Fruit fly (Drosophila melanogaster): Measurements from ENCODE around the gene CG44098.

CG44098 gene

DNA sequence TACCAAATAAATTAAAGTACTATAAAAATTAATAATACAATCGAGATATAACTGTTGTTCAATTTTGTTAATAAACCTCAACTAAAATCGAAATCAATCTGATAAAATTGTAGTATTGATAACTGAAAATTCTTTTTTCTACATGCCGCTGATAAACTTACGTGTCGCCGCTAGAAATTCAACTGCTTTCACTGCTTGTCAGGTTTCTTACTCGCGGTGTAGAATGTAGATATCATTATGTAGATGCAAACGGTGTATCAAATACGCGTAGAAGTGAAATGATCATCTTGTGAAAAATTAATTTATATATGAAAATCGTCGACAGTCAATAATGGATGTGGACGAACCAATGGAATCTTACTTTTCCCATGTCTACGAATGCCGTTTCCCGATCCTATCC is 67.8 kb downstream of the CG44098 start (continued):
- TF ChIP-seq gem (tag; optimal IDR thresholded peaks at IDR 0.05) (no peak), Neu2 (GFP tag; optimal IDR thresholded peaks at IDR 0.05; ENCODE audit: borderline replicate concordance) (no peak), CG11085 (GFP tag; IDR thresholded peaks at IDR 0.05) (peak; percentile 18; the same call in 1 of the 2 replicates), CG2199 (GFP tag; IDR thresholded peaks at IDR 0.05) (peak; percentile 98), CG8359 (GFP tag; optimal IDR thresholded peaks at IDR 0.05; ENCODE audit: borderline replicate concordance) (no peak), jigr1 (GFP tag; IDR thresholded peaks at IDR 0.05) (no peak), klu (GFP tag; IDR thresholded peaks at IDR 0.05) (no peak), BtbVII (GFP tag; optimal IDR thresholded peaks at IDR 0.05) (no peak), CG6791 (GFP tag; IDR thresholded peaks at IDR 0.05; ENCODE audit: partially characterized antibody) (peak; percentile 70; the same call in 2 of the 3 replicates), CG6854 (GFP tag; optimal IDR thresholded peaks at IDR 0.05) (no peak), rib (GFP tag; IDR thresholded peaks at IDR 0.05) (no peak), CG12236 (GFP tag; optimal IDR thresholded peaks at IDR 0.05) (no peak), CG16815 (GFP tag; optimal IDR thresholded peaks at IDR 0.05) (no peak), H15 (GFP tag; IDR thresholded peaks at IDR 0.05) (no peak), CG42726 (GFP tag; IDR thresholded peaks at IDR 0.05; ENCODE audit: partially characterized antibody) (peak; percentile 79), CG13123 (GFP tag; optimal IDR thresholded peaks at IDR 0.05) (no peak), Bgb (GFP tag; IDR thresholded peaks at IDR 0.05; ENCODE audit: partially characterized antibody) (peak; percentile 77), inv (GFP tag; IDR thresholded peaks at IDR 0.05; ENCODE audit: partially characterized antibody) (0 out of 2 replicates have a peak, but pooled peaks have one; percentile 22), Xrp1 (GFP tag; IDR thresholded peaks at IDR 0.05) (no peak), chn (GFP tag; optimal IDR thresholded peaks at IDR 0.05) (no peak), pho (GFP tag; optimal IDR thresholded peaks at IDR 0.05) (peak; percentile 3), H2.0 (GFP tag; IDR thresholded peaks at IDR 0.05) (no peak)
